Worm (Caenorhabditis elegans) whole organism, mixed stage, embryonic: ENCODE measurements around the gene nhr-251.

Experiments
- bed-3 ChIP-seq: fragments of 200-800 bp; sonication (Bioruptor generic); optimal IDR thresholded peaks from 3 replicates; lab custom pipeline; 2018; ENCODE audit warnings: mild to moderate bottlenecking, missing genetic modification characterization, moderate library complexity, missing compliant biosample characterization
- nhr-12 ChIP-seq: fragments of 150-350 bp; optimal IDR thresholded peaks from 2 replicates; lab custom pipeline; 2014; ENCODE audit warnings: missing biosample characterization, missing genetic modification characterization
- nhr-237 ChIP-seq: fragments of 150-350 bp; optimal IDR thresholded peaks from 2 replicates; lab custom pipeline; 2014; ENCODE audit warnings: missing biosample characterization, missing genetic modification characterization
- unc-62 ChIP-seq: fragments of 150-350 bp; optimal IDR thresholded peaks from 2 replicates; lab custom pipeline; 2014; ENCODE audit warnings: missing biosample characterization, missing genetic modification reagents, missing genetic modification characterization

DNA sequence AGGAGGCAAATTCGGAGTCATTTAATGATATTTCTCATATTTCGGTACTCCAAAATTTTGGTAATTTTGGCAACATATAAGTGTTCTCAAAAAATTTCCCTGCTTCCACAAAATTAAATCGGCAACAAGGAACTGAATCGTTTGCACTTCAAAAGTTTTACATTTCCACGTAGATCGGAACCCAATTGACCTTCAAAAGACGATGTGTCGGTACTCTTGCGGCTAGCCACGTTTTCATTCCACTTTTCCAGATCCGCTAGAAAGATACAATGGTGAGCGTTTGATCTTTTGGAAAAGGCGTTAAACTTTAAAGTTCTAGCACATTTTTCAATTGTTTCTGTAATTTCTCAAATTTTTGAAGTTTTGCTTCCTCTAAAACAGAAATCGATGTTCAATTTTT is 3.4 kb upstream of the nhr-251 start:
- TF ChIP-seq unc-62 (GFP tag; lab: Kevin White, UChicago) (no peak), nhr-237 (tag; lab: Kevin White, UChicago) (no peak), nhr-12 (no peak), bed-3 (no peak)
